Worm (Caenorhabditis elegans): Measurements from ENCODE around the gene srz-1.
"Not testable (repeated sequence)": the region's sequence is repeated elsewhere in the genome, so short reads cannot be mapped to it uniquely, and the experiment has no call there.

- not testable (repeated sequence) for TF ChIP-seq C34F6.9 (tag; optimal IDR thresholded peaks at IDR 0.05); lin-13 (GFP tag; optimal IDR thresholded peaks at IDR 0.05); mab-5 (tag; optimal IDR thresholded peaks at IDR 0.05); nhr-77 (tag; optimal IDR thresholded peaks at IDR 0.05); unc-39 (tag; optimal IDR thresholded peaks at IDR 0.05); fos-1 (tag; optimal IDR thresholded peaks at IDR 0.05); ztf-1 (GFP tag; conservative IDR thresholded peaks at IDR 0.05); crh-2 (tag; optimal IDR thresholded peaks at IDR 0.05)
Measured at ce11 chrV:16649200-16649599, 26.5 kb upstream of the srz-1 start, which contains the start of gene W06G6.11.
